Fruit fly (Drosophila melanogaster) whole organism, pupa: ENCODE results near the gene Gart.

Source experiments
- CG10348 ChIP-seq: fragments of 200-800 bp; sonication (Bioruptor generic); IDR thresholded peaks from 2 replicates; pipeline ENCODE4 v1.3.6; 2022; ENCODE audit warnings: missing biosample characterization, missing genetic modification characterization
- CG12605 ChIP-seq: fragments of 200-800 bp; sonication (Bioruptor generic); IDR thresholded peaks from 2 replicates; pipeline ENCODE4 v1.3.6; 2022; ENCODE audit warnings: missing biosample characterization, missing genetic modification characterization
- CG13204 ChIP-seq: fragments of 200-800 bp; sonication (Bioruptor generic); optimal IDR thresholded peaks from 2 replicates; lab custom pipeline; 2018; ENCODE audit warnings: missing biosample characterization, mild to moderate bottlenecking, missing genetic modification characterization, moderate library complexity
- CG15710 ChIP-seq: fragments of 200-800 bp; sonication (Bioruptor generic); optimal IDR thresholded peaks from 2 replicates; lab custom pipeline; 2018; ENCODE audit warnings: missing biosample characterization, mild to moderate bottlenecking, missing genetic modification characterization, moderate library complexity
- CG17806 ChIP-seq: fragments of 200-800 bp; sonication (Bioruptor generic); optimal IDR thresholded peaks from 2 replicates; lab custom pipeline; 2018; ENCODE audit warnings: missing biosample characterization, mild to moderate bottlenecking, missing genetic modification characterization, moderate library complexity
- CG34367 ChIP-seq: fragments of 200-800 bp; sonication (Bioruptor generic); optimal IDR thresholded peaks from 2 replicates; lab custom pipeline; 2018; ENCODE audit warnings: missing biosample characterization, mild to moderate bottlenecking, missing genetic modification characterization
- CG8301 ChIP-seq: fragments of 200-800 bp; sonication (Bioruptor generic); optimal IDR thresholded peaks from 2 replicates; lab custom pipeline; 2018; ENCODE audit warnings: missing biosample characterization, mild to moderate bottlenecking, missing genetic modification characterization
- D1 ChIP-seq: fragments of 200-800 bp; sonication (Bioruptor generic); optimal IDR thresholded peaks from 2 replicates; lab custom pipeline; 2018; ENCODE audit warnings: missing biosample characterization, mild to moderate bottlenecking, missing genetic modification characterization, moderate library complexity
- EcR ChIP-seq: fragments of 200-800 bp; sonication (Bioruptor generic); optimal IDR thresholded peaks from 3 replicates; lab custom pipeline; 2019; ENCODE audit warnings: missing biosample characterization, missing genetic modification characterization, mild to moderate bottlenecking, moderate library complexity, missing genetic modification reagents
- Ets98B ChIP-seq: fragments of 200-800 bp; sonication (Bioruptor generic); IDR thresholded peaks from 2 replicates; pipeline ENCODE4 v1.3.6; 2022; ENCODE audit warnings: missing biosample characterization, missing genetic modification characterization
- Pif1A ChIP-seq: fragments of 200-800 bp; sonication (Bioruptor generic); optimal IDR thresholded peaks from 3 replicates; lab custom pipeline; 2016; ENCODE audit warnings: missing biosample characterization, missing genetic modification characterization
- Snoo ChIP-seq: fragments of 200-800 bp; sonication (Bioruptor generic); optimal IDR thresholded peaks from 3 replicates; lab custom pipeline; 2017; ENCODE audit warnings: missing biosample characterization, mild to moderate bottlenecking, missing genetic modification characterization, inconsistent platforms
- gl ChIP-seq: fragments of 200-800 bp; sonication (Bioruptor generic); optimal IDR thresholded peaks from 2 replicates; lab custom pipeline; 2018; ENCODE audit warnings: missing biosample characterization, mild to moderate bottlenecking, missing genetic modification characterization
- rn ChIP-seq: fragments of 200-800 bp; sonication (Bioruptor generic); IDR thresholded peaks from 2 replicates; pipeline ENCODE4 v1.3.6; 2022; ENCODE audit warnings: missing biosample characterization, missing genetic modification characterization

dm6 chr2L:6970813-6971212 is 52.9 kb downstream of the Gart start:
- no peak for TF ChIP-seq D1 (tag; lab: Kevin White, UChicago)
- no peak for TF ChIP-seq EcR
- no peak for TF ChIP-seq CG13204 (GFP tag; lab: Kevin White, UChicago)
- TF ChIP-seq CG8301 (tag; lab: Kevin White, UChicago): no peak
- TF ChIP-seq CG15710: no peak
- TF ChIP-seq rn (GFP tag; lab: Robert Waterston, UW): no peak
- no peak for TF ChIP-seq Snoo (tag; lab: Kevin White, UChicago)
- TF ChIP-seq CG10348 (GFP tag; lab: Robert Waterston, UW): no peak
- no peak for TF ChIP-seq CG17806 (tag; lab: Kevin White, UChicago)
- TF ChIP-seq CG34367: no peak
- TF ChIP-seq CG12605: no peak
- TF ChIP-seq Pif1A: no peak
- TF ChIP-seq gl: no peak
- TF ChIP-seq Ets98B (GFP tag; lab: Robert Waterston, UW): no peak
